Fruit fly (Drosophila melanogaster) whole organism, pupa: ENCODE results near the gene Enoph.

Experiments
- CG12605 ChIP-seq: fragments of 200-800 bp; sonication (Bioruptor generic); IDR thresholded peaks from 2 replicates; pipeline ENCODE4 v1.3.6; 2022; ENCODE audit warnings: missing biosample characterization, missing genetic modification characterization
- CG15710 ChIP-seq: fragments of 200-800 bp; sonication (Bioruptor generic); optimal IDR thresholded peaks from 2 replicates; lab custom pipeline; 2018; ENCODE audit warnings: missing biosample characterization, mild to moderate bottlenecking, missing genetic modification characterization, moderate library complexity
- CG32121 ChIP-seq: fragments of 200-800 bp; sonication (Bioruptor generic); IDR thresholded peaks from 2 replicates; pipeline ENCODE4 v1.3.6; 2022; ENCODE audit warnings: missing biosample characterization, missing genetic modification characterization
- CG34367 ChIP-seq: fragments of 200-800 bp; sonication (Bioruptor generic); optimal IDR thresholded peaks from 2 replicates; lab custom pipeline; 2018; ENCODE audit warnings: missing biosample characterization, mild to moderate bottlenecking, missing genetic modification characterization
- CG8159 ChIP-seq: fragments of 200-800 bp; sonication (Bioruptor generic); optimal IDR thresholded peaks from 3 replicates; lab custom pipeline; 2018; ENCODE audit warnings: missing biosample characterization, mild to moderate bottlenecking, missing genetic modification characterization, moderate library complexity
- CG8301 ChIP-seq: fragments of 200-800 bp; sonication (Bioruptor generic); optimal IDR thresholded peaks from 2 replicates; lab custom pipeline; 2018; ENCODE audit warnings: missing biosample characterization, mild to moderate bottlenecking, missing genetic modification characterization
- D1 ChIP-seq: fragments of 200-800 bp; sonication (Bioruptor generic); optimal IDR thresholded peaks from 2 replicates; lab custom pipeline; 2018; ENCODE audit warnings: missing biosample characterization, mild to moderate bottlenecking, missing genetic modification characterization, moderate library complexity
- gl ChIP-seq: fragments of 200-800 bp; sonication (Bioruptor generic); optimal IDR thresholded peaks from 2 replicates; lab custom pipeline; 2018; ENCODE audit warnings: missing biosample characterization, mild to moderate bottlenecking, missing genetic modification characterization

dm6 chr3R:5285937-5286336, 29.5 kb upstream of the Enoph start:
- TF ChIP-seq CG32121 (GFP tag; lab: Robert Waterston, UW) (no peak), CG8159 (tag; lab: Kevin White, UChicago) (no peak), CG12605 (no peak), D1 (tag; lab: Kevin White, UChicago) (no peak), gl (tag; lab: Kevin White, UChicago) (no peak), CG15710 (tag; lab: Kevin White, UChicago) (no peak), CG8301 (tag; lab: Kevin White, UChicago) (no peak), CG34367 (no peak)
